Worm (Caenorhabditis elegans): ENCODE results near the gene spch-1.

Gene spch-1

DNA sequence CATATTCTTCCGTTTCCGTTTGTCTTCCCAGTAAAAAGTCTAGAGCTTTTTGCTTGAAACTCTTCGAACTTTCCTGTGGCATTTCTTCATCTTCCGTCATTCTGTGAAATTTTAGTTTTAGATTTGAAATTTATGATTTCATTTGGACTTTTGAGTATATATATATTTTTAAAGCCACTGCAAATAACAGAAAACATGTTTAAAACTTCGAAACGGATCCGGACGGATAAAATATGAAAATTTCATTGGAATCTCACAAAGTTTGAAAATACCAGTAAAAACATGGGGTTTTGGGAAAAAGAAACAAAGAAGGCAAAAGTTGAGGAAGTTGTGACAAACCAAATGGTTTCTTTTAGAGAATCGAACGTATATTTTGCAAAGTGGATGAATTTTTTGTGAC lies 37.6 kb upstream of the spch-1 start, which contains the start of gene pigs-1:
pigs-1 (minus strand) TSS at position 101 of the 400 bp plus-strand sequence.
- TF ChIP-seq lin-13 (tag; optimal IDR thresholded peaks at IDR 0.05) (no peak), nhr-237 (tag; optimal IDR thresholded peaks at IDR 0.05) (no peak), zip-8 (tag; optimal IDR thresholded peaks at IDR 0.05) (no peak), ham-2 (GFP tag; optimal IDR thresholded peaks at IDR 0.05) (no peak), nhr-12 (tag; optimal IDR thresholded peaks at IDR 0.05) (no peak), bed-3 (GFP tag; optimal IDR thresholded peaks at IDR 0.05) (no peak), ces-1 (GFP tag; optimal IDR thresholded peaks at IDR 0.05) (no peak), M03D4.4 (tag; optimal IDR thresholded peaks at IDR 0.05) (no peak), ceh-83 (GFP tag; optimal IDR thresholded peaks at IDR 0.05) (no peak), cnd-1 (tag; optimal IDR thresholded peaks at IDR 0.05) (no peak)

DNA sequence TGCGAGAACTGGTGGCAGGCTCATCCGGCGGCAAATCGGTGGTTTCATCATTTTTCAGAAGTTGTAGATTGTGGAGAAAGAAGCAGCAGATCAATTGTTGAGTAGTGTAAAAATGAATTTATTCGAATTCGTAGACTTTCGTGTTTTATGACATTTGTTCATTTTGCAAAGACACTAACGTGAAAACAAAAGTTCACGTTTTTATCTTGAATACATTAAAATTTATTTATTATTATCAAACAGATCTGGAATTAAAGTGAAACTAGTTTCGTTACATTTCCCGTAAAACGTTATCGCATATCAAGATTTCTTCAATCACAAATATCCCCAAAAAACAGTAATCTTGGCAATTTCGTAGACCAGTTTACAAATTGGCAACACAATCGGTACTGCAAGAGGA lies 35.5 kb upstream of the spch-1 start, which contains the start of gene T14G10.8:
T14G10.8 (minus strand) TSS at position 101 of the 400 bp plus-strand sequence.
- TF ChIP-seq ham-2 (GFP tag; optimal IDR thresholded peaks at IDR 0.05) (no peak), hlh-1 (tag; optimal IDR thresholded peaks at IDR 0.05) (no peak), cnd-1 (tag; optimal IDR thresholded peaks at IDR 0.05) (no peak), unc-62 (GFP tag; optimal IDR thresholded peaks at IDR 0.05) (no peak), nhr-28 (tag; optimal IDR thresholded peaks at IDR 0.05) (no peak), mep-1 (tag; optimal IDR thresholded peaks at IDR 0.05) (no peak), nhr-76 (tag; optimal IDR thresholded peaks at IDR 0.05) (no peak), M03D4.4 (tag; optimal IDR thresholded peaks at IDR 0.05) (no peak), bed-3 (GFP tag; optimal IDR thresholded peaks at IDR 0.05) (no peak), sptf-1 (tag; optimal IDR thresholded peaks at IDR 0.05) (no peak), lin-32 (GFP tag; optimal IDR thresholded peaks at IDR 0.05) (no peak), lin-13 (tag; optimal IDR thresholded peaks at IDR 0.05) (no peak)

DNA sequence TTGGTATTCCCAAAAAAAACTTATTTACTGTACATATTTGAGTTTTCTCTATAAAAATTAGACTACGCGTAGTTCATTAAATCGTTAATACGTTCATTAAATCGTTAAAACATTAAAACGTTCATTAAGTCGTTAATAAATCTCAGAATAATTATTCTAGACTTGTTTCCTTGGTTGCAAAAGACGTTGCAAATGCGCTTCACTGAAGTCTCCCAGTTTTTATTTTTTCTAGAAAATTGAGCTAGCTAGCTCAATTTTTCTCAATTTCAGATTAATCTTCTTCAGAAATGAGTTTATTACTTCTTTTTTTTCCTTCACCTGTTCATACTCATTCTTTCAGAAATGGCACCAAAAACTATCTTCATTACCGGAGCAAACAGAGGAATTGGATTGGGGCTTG lies 33.6 kb upstream of the spch-1 start:
- no peak for TF ChIP-seq ces-1 (GFP tag; optimal IDR thresholded peaks at IDR 0.05)
- no peak for TF ChIP-seq hlh-1 (tag; optimal IDR thresholded peaks at IDR 0.05)
- TF ChIP-seq elt-1 (tag; optimal IDR thresholded peaks at IDR 0.05; ENCODE audit: borderline replicate concordance, insufficient read depth): no peak
- TF ChIP-seq unc-120 (tag; optimal IDR thresholded peaks at IDR 0.05; ENCODE audit: poor library complexity, severe bottlenecking): no peak
- no peak for TF ChIP-seq zip-8 (tag; optimal IDR thresholded peaks at IDR 0.05)
- TF ChIP-seq nhr-76 (tag; optimal IDR thresholded peaks at IDR 0.05): no peak
- no peak for TF ChIP-seq mep-1 (tag; optimal IDR thresholded peaks at IDR 0.05)
- no peak for TF ChIP-seq lsy-2 (tag; optimal IDR thresholded peaks at IDR 0.05)
- TF ChIP-seq nhr-2 (tag; optimal IDR thresholded peaks at IDR 0.05): no peak
- TF ChIP-seq nhr-12 (tag; optimal IDR thresholded peaks at IDR 0.05): no peak
- TF ChIP-seq lin-13 (tag; optimal IDR thresholded peaks at IDR 0.05): no peak
- TF ChIP-seq flh-1 (GFP tag; optimal IDR thresholded peaks at IDR 0.05): no peak
- no peak for TF ChIP-seq snpc-4 (tag; optimal IDR thresholded peaks at IDR 0.05)
- no peak for TF ChIP-seq blmp-1 (tag; optimal IDR thresholded peaks at IDR 0.05)
- no peak for TF ChIP-seq mls-2 (tag; optimal IDR thresholded peaks at IDR 0.05)
- TF ChIP-seq tbx-8 (GFP tag; optimal IDR thresholded peaks at IDR 0.05): no peak

DNA sequence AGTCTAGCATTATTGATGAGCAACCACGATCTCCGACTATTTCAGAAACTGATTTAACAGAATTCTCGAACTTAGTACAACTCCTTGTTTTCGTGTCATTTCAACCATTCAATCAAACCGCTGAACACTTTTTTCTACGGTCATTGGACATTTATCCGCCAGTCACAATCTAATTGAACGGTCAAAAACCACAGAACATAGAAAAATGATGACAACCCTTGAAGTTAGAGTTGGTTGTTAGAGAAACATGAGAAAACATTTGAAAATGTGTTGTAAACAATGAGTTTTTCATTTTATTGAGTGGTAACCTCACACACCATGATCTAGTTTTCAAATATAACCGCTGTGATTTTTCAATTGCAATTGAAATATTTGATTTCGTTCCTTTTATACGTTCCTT lies 33.1 kb upstream of the spch-1 start:
- TF ChIP-seq sptf-1 (tag; optimal IDR thresholded peaks at IDR 0.05) (no peak), unc-120 (tag; optimal IDR thresholded peaks at IDR 0.05; ENCODE audit: poor library complexity, severe bottlenecking) (no peak), pha-4 (tag; optimal IDR thresholded peaks at IDR 0.05) (no peak), lsy-2 (tag; optimal IDR thresholded peaks at IDR 0.05) (no peak), mep-1 (tag; optimal IDR thresholded peaks at IDR 0.05) (no peak), nhr-12 (tag; optimal IDR thresholded peaks at IDR 0.05) (no peak)

DNA sequence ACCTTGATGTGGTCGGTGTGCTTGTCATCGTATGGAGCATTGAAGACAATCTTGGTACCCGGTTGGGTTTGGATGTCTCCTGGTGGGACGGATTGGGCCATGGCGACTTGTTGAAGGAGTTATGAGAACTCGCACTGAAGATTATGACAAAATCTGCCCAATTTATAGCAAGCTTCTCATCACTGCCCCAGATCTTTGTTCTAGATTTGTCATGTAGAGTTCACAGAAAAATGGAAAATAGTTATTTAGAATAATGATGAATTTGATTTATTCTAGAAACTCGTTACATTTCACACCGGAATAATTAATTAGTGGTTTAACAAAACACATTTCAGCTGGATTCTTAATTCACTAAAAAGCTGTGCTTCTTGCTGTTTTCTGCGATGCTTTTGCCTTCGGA lies 32.3 kb upstream of the spch-1 start, which contains the start of gene msp-38:
msp-38 (minus strand) TSS at position 101 of the 400 bp plus-strand sequence.
- TF ChIP-seq zip-8 (tag; optimal IDR thresholded peaks at IDR 0.05) (no peak), lsy-2 (tag; optimal IDR thresholded peaks at IDR 0.05) (no peak), bed-3 (GFP tag; optimal IDR thresholded peaks at IDR 0.05) (no peak), elt-3 (tag; optimal IDR thresholded peaks at IDR 0.05) (no peak), nhr-237 (tag; optimal IDR thresholded peaks at IDR 0.05) (no peak), flh-1 (GFP tag; optimal IDR thresholded peaks at IDR 0.05) (no peak), ceh-83 (GFP tag; optimal IDR thresholded peaks at IDR 0.05) (no peak), cnd-1 (tag; optimal IDR thresholded peaks at IDR 0.05) (no peak), mep-1 (tag; optimal IDR thresholded peaks at IDR 0.05) (no peak), lin-13 (tag; optimal IDR thresholded peaks at IDR 0.05) (no peak), ztf-11 (tag; optimal IDR thresholded peaks at IDR 0.05) (no peak), ceh-43 (GFP tag; optimal IDR thresholded peaks at IDR 0.05) (no peak)

Measured in whole organism, mixed stage, embryonic.